Fruit fly (Drosophila melanogaster) whole organism, pupa: Measurements from ENCODE around the gene Rim.

ENCODE experiments used
- CG10348 ChIP-seq: fragments of 200-800 bp; sonication (Bioruptor generic); IDR thresholded peaks from 2 replicates; pipeline ENCODE4 v1.3.6; 2022; ENCODE audit warnings: missing biosample characterization, missing genetic modification characterization
- CG12605 ChIP-seq: fragments of 200-800 bp; sonication (Bioruptor generic); IDR thresholded peaks from 2 replicates; pipeline ENCODE4 v1.3.6; 2022; ENCODE audit warnings: missing biosample characterization, missing genetic modification characterization
- CG17806 ChIP-seq: fragments of 200-800 bp; sonication (Bioruptor generic); optimal IDR thresholded peaks from 2 replicates; lab custom pipeline; 2018; ENCODE audit warnings: missing biosample characterization, mild to moderate bottlenecking, missing genetic modification characterization, moderate library complexity
- CG32121 ChIP-seq: fragments of 200-800 bp; sonication (Bioruptor generic); IDR thresholded peaks from 2 replicates; pipeline ENCODE4 v1.3.6; 2022; ENCODE audit warnings: missing biosample characterization, missing genetic modification characterization
- CG4496 ChIP-seq: fragments of 200-800 bp; sonication (Bioruptor generic); IDR thresholded peaks from 3 replicates; pipeline ENCODE4 v1.3.6; 2022; ENCODE audit warnings: missing biosample characterization, missing genetic modification characterization
- EcR ChIP-seq: fragments of 200-800 bp; sonication (Bioruptor generic); optimal IDR thresholded peaks from 3 replicates; lab custom pipeline; 2019; ENCODE audit warnings: missing biosample characterization, missing genetic modification characterization, mild to moderate bottlenecking, moderate library complexity, missing genetic modification reagents

dm6 chr3R:17916478-17916877 lies at the start of gene Rim:
- TF ChIP-seq CG12605 (GFP tag; lab: Robert Waterston, UW): no peak
- no peak for TF ChIP-seq CG32121 (GFP tag; lab: Robert Waterston, UW)
- no peak for TF ChIP-seq CG4496 (GFP tag; lab: Robert Waterston, UW)
- no peak for TF ChIP-seq EcR (GFP tag; lab: Kevin White, UChicago)
- no peak for TF ChIP-seq CG17806 (tag; lab: Kevin White, UChicago)
- TF ChIP-seq CG10348 (GFP tag; lab: Robert Waterston, UW): no peak
